Worm (Caenorhabditis elegans) whole organism, young adult: ENCODE results near the gene D2045.5.

Experiments
- F23B12.7 ChIP-seq: sonication (generic microtip); optimal IDR thresholded peaks from 2 replicates; lab custom pipeline; 2017; ENCODE audit warnings: missing genetic modification characterization, mild to moderate bottlenecking, missing compliant biosample characterization, antibody characterized with exemption, moderate library complexity; ENCODE audit not compliant: insufficient read depth
- ama-1 ChIP-seq, 3 experiments: fragments of 150-350 bp in 1 of 3; sonication (generic microtip) in 2 of 3; optimal IDR thresholded peaks; 2 replicates each; lab custom pipeline; 2014 to 2018; ENCODE audit warnings: missing biosample characterization in 2 of 3, missing genetic modification characterization in 2 of 3, missing genetic modification reagents in 2 of 3
- aptf-2 ChIP-seq: fragments of 200-800 bp; sonication (Bioruptor generic); conservative IDR thresholded peaks from 2 replicates; pipeline ENCODE4 v1.3.6; 2022; ENCODE audit warnings: missing genetic modification reagents, missing genetic modification characterization, missing compliant biosample characterization
- attf-5 ChIP-seq: fragments of 200-800 bp; sonication (Bioruptor generic); optimal IDR thresholded peaks from 2 replicates; lab custom pipeline; 2018; ENCODE audit warnings: mild to moderate bottlenecking, missing genetic modification characterization, missing compliant biosample characterization
- ceh-58 ChIP-seq: fragments of 200-800 bp; sonication (Bioruptor generic); IDR thresholded peaks from 2 replicates; pipeline ENCODE4 v1.3.6; 2022; ENCODE audit warnings: missing genetic modification characterization, missing compliant biosample characterization
- hrde-1 ChIP-seq: sonication (generic microtip); optimal IDR thresholded peaks from 2 replicates; lab custom pipeline; 2016; ENCODE audit warnings: missing genetic modification characterization, mild to moderate bottlenecking, missing compliant biosample characterization, moderate library complexity, missing genotype, missing genetic modification reagents, borderline replicate concordance
- let-526 ChIP-seq: fragments of 200-800 bp; sonication (Bioruptor generic); IDR thresholded peaks from 2 replicates; pipeline ENCODE4 v1.3.6; 2022; ENCODE audit warnings: missing genetic modification reagents, missing genetic modification characterization, missing compliant biosample characterization
- lin-26 ChIP-seq: fragments of 200-800 bp; sonication (Bioruptor generic); IDR thresholded peaks from 2 replicates; pipeline ENCODE4 v1.3.6; 2022; ENCODE audit warnings: missing genetic modification reagents, missing genetic modification characterization, missing compliant biosample characterization
- mes-4 ChIP-seq: sonication (generic microtip); optimal IDR thresholded peaks from 2 replicates; lab custom pipeline; 2016; ENCODE audit warnings: missing genotype, missing genetic modification characterization, missing compliant biosample characterization
- nfya-1 ChIP-seq: sonication (generic microtip); optimal IDR thresholded peaks from 2 replicates; lab custom pipeline; 2017; ENCODE audit warnings: antibody characterized with exemption, missing compliant biosample characterization, missing genetic modification characterization, borderline replicate concordance; ENCODE audit not compliant: insufficient read depth
- sdz-38 ChIP-seq: sonication (generic microtip); optimal IDR thresholded peaks from 2 replicates; lab custom pipeline; 2016; ENCODE audit warnings: missing genotype, missing genetic modification characterization, missing compliant biosample characterization
- snpc-4 ChIP-seq, 5 experiments: fragments of 150-350 bp in 1 of 5; sonication (generic microtip) in 4 of 5; optimal IDR thresholded peaks; 2 replicates each; lab custom pipeline; 2014 to 2018; ENCODE audit warnings: missing genetic modification characterization in 5 of 5, missing biosample characterization in 3 of 5, antibody characterized with exemption in 2 of 5, mild to moderate bottlenecking in 2 of 5, missing compliant biosample characterization in 2 of 5, missing genotype in 2 of 5, moderate library complexity in 2 of 5, missing genetic modification reagents in 1 of 5
- tlf-1 ChIP-seq: fragments of 200-800 bp; sonication (Bioruptor generic); optimal IDR thresholded peaks from 2 replicates; lab custom pipeline; 2018; ENCODE audit warnings: mild to moderate bottlenecking, missing genetic modification characterization, missing compliant biosample characterization
- unc-62 ChIP-seq: fragments of 150-350 bp; optimal IDR thresholded peaks from 2 replicates; lab custom pipeline; 2014; ENCODE audit warnings: missing biosample characterization, missing genetic modification reagents, missing genetic modification characterization

DNA sequence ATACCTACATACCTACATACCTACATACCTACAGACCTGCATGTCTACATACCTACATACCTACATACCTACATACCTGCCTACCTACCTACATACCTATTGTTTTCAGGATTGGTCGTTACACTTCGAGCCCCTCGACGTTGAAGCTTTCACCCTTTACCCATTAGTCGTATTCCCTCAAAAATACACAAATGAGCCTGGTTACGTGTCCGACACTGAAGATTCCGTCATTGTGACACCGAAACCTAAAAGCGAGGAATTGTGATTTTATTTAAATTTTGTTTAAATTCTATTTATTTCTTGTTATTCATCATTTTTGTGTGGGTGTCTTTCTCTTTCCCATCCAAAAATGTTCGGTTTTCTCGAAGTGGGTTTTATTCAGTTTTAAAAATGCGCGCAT lies 9.8 kb upstream of the D2045.5 start, which contains the start of gene D2045.7:
- TF ChIP-seq ama-1 (optimal IDR thresholded peaks at IDR 0.05; lab: Kevin White, UChicago) (no peak), ama-1 (GFP tag; optimal IDR thresholded peaks at IDR 0.05; lab: Kevin White, UChicago) (no peak), ceh-58 (GFP tag; lab: Robert Waterston, UW) (no peak), sdz-38 (tag; lab: Kevin White, UChicago) (no peak), let-526 (GFP tag; lab: Robert Waterston, UW) (no peak), nfya-1 (tag; lab: Kevin White, UChicago) (no peak), snpc-4 (GFP tag; optimal IDR thresholded peaks at IDR 0.05; lab: Kevin White, UChicago) (no peak), snpc-4 (tag; optimal IDR thresholded peaks at IDR 0.05; lab: Kevin White, UChicago) (no peak), hrde-1 (tag; lab: Kevin White, UChicago) (no peak), lin-26 (no peak), aptf-2 (no peak), F23B12.7 (tag; lab: Kevin White, UChicago) (no peak), mes-4 (tag; lab: Kevin White, UChicago) (no peak), unc-62 (GFP tag; lab: Kevin White, UChicago) (no peak), tlf-1 (no peak), attf-5 (no peak)
